Fruit fly (Drosophila melanogaster) ovary, adult (tissue): ENCODE data around the gene Rh4.

Experiments used
- CG17801 ChIP-seq: fragments of 200-800 bp; optimal IDR thresholded peaks from 2 replicates; lab custom pipeline; 2019; ENCODE audit warnings: missing biosample characterization, mild to moderate bottlenecking, missing genetic modification characterization, moderate library complexity; ENCODE audit not compliant: partially characterized antibody

Rh4 gene

DNA sequence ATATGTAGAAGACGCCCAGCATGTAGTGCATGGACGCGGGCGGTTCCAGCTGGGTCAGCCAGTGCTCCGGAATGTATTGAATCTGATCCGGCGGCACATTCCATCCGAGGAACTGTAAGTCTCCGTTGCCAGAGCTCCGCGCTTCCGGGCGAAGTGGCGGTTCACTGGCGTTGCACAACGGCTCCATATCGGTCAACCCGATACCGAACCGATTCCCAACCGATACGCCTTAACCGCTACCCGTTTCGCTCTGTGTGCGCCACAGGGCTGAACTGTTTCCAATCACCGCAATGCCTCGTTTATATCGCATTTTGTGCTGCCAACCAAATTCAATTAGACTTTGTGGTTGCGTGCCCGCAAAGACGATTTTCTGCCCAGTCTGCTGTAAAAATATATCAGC is at the start of gene Rh4:
TSS of gene Rh4 (minus strand) at position 234 of the 400 bp plus-strand sequence.
- TF ChIP-seq CG17801: no peak

dm6 chr3L:16910466-16910865 is 48.1 kb upstream of the Rh4 start:
- no peak for TF ChIP-seq CG17801

DNA sequence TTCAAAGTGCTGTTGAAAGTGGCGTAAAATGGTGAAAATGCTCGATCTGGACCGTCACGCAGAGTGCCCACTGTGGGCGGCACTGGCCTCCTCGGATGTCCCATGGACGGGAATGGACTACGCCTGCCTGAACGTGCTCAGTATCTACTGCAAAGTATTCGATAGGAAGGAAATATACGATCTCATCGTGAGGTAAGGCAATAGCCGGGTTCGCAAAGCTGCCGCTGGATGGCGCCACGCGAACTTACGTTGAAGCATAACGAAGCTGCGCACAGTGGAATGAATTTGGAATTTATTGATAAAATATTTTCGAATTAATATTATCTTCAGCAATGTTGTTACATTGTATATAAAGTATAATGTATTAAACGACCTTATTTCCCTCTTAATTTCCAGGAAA is 34.1 kb upstream of the Rh4 start:
- no peak for TF ChIP-seq CG17801

dm6 chr3L:16893647-16894046 is 31.3 kb upstream of the Rh4 start:
- TF ChIP-seq CG17801: no peak

dm6 chr3L:16892728-16893271 is 30.5 kb upstream of the Rh4 start:
- TF ChIP-seq CG17801: no peak

DNA sequence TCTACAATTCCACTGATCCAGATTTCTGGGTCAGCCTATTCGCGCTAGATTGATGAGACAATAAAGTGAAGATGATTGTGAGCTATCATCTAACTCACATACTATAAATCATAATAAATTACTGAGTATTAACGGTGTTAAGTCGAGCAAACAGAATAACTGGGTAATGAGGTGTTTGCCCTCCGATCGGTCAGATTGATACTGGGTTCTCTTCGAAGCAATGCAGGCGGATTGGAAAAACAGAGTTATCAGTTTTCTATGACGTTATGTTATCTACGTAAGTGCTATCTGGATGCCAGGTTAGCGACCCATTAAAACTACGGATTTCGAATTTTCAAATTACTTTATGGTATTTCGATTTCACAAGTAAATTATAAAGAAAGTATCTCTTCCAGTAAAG is 29.6 kb upstream of the Rh4 start:
- no peak for TF ChIP-seq CG17801

DNA sequence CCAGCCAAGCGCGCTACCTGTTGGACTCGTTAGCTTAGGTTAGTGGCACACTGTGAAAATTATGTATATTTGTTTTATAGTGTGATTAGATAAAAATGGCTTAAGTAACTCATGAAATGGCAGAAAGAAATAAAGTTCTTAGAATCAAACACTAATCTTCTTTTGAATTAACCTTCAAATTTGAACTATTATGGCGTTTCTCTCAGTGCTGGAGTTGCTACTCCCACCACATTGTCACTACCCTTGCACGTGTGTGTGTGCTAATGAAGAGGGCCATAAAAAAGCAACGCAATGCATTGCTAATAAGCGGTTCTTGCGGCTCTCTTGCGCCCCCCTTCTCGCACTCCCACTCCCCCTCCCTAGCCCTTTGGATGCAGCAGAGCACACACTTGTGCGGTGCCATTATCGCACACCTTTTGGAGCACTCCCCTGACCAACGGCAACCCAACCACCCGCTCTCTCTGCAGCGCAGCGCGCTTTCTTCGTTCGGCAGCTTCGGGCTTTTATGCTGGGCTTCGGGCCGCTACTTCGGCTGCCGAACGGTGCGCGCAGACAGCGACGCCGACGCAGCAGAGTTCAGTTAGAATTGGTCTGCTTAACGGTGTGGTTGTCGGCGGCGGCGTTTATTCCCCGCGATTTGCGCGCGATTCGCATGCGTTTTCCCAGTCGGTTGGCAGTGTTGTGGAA is 28.5 kb upstream of the Rh4 start:
- peak; percentile 74 for TF ChIP-seq CG17801

- no peak for TF ChIP-seq CG17801
Measured at dm6 chr3L:16889545-16889944, 27.2 kb upstream of the Rh4 start.

dm6 chr3L:16887272-16887671 is 25.0 kb upstream of the Rh4 start:
- TF ChIP-seq CG17801: no peak

DNA sequence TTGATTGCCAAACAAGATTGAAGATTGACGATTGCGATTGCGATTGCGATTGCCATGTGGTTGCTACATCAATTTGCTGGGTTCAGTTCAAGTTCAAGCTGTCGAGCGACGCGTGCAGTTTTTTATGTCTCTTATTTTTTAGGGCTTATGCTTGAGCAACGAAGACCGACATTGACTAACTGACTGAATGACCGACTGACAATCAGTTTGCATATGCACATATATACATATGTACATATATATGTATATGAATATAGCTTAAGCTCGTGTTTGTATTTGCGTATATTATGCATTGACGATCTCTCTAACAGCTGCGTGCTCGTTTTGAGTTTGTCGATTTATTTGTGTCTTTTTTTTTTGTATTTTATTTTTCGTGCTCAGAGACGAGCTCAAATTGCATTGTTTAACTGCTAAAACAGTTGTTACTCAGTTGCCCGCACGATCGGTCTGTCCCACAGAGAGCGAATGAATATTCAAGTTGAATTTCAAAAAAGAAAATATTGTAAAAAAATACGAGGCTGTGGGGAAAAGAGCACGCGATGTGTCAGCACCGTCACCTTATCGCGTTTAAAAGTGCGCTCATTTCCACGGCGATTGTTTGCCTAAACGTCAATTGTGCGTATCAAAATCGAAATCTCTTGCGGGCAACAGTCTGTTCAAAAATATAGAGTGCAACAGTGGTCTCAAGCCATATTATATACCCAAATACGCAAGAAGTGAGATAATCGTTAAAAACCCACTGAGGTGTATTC is 24.0 kb upstream of the Rh4 start:
- TF ChIP-seq CG17801: peak; percentile 21

DNA sequence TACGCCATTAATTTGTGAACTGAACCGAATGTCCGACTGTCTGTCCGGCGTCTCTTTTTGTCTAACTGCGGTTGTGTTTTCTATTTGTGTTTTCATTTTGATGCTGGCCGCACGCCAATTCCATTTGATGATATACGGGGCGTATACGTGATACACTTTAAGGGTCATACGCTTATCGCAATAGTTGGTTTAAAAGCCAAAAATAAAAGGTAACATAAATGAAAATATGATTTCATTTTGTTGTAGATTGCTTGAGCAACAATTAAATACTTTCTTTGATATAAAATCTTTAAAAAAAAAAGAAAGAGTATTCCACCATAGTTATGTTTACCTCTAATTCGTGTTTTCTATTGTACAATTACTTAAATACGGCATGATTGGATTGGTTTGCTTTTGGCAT is 22.7 kb upstream of the Rh4 start:
- no peak for TF ChIP-seq CG17801

dm6 chr3L:16884037-16884436 is 21.7 kb upstream of the Rh4 start:
- peak; percentile 30 for TF ChIP-seq CG17801

DNA sequence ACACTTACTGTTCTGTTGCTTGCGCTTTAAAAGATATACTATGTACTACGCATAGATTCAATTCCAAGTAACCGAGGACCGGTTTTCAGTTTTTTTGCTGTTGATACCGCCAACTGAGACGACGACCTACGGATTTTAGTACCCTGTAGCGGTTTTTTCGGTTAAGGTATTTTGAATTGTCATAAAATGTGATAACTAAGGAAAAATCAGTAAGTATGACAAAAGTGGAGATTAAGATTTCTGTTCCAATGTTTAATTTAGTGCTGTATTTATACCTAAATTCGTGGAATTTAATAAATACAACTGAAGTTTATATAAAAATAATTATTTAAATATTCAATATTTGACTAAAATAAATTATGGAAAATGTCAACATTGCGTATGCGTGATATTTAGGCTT is 18.8 kb upstream of the Rh4 start:
- no peak for TF ChIP-seq CG17801

DNA sequence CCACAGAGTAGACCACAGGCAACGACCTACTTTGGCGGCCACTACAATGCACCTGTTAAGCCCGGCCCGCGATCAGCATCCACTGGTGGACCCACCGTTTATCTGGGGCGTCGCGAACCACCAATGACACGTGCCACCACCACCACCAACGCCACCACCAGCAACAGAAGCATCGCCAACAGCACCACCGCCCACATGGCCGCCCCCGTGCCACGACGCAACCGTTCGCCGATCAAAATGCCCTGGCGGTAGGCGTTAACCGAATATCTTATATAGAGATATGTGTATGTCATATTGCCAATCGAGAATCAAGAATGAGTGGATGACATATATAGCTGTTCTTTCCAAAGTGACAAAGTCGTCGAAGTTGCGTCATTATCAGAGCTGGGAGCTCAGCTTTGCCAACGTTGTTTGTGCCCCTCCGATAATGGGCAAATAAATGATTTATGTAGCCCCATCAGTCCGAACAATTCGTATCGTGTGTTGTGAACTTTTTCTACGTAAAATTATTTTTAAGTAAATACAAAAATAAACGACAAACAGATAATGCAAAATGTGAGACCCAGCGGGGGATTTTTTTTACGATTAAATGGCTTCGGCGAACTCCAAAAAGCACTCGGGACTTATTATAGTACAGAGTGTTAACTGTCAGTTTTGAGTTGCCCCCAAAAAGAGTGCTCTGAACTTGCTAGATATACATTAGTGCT is 16.7 kb upstream of the Rh4 start:
- TF ChIP-seq CG17801: no peak

DNA sequence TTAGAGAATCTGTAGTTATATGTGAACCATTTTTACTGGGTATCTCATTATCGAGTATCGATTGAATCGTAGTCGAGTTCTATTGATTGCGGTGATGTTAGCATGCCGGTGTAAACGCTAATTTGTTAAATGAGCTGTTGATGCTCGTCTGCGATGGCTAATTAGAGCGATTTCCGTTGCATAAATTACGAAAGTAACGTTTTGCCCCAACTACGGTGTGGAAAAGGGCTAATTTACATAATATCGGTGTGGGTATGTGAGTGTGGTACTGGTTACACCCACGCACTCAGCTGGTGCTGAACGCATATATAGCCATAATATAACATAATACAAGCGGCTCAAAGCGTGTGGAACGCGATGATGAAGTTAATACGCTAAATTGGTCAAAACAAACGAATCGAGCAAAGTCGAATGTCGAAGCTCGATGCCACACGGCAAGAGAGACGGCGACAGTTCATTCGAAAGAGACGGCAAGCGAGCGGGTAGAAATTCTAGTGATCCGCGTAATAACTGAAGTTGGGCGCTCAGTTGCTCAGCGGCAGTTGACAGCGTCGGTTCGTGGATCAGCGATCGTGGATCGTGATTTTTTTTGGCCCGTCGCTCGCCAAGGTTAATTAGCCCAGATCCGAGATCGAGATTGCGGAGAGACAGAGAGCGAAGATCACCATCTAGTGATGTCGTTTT is 14.6 kb upstream of the Rh4 start, which contains the start of gene CG32170:
TSS of gene CG32170 (plus strand) at position 525 of the 684 bp plus-strand sequence.
- no peak for TF ChIP-seq CG17801

DNA sequence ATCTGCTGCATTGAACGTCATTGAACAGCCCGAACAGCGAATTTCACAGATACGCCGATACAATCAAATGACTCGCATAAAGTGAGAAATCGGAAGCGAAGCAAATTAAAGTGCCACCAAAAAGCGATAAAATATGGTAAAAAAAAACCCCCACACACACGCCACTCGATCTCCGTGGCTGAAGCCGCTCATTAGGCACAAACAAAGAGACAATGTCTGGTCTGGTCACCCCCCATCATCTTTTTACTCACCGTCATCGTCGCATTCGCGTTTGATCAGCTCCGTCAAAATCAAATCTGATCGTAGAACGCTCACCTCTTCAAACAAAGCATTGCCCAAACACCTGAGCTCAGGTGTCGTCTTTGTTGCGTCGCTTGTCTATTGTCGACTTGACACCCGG is 13.6 kb upstream of the Rh4 start:
- no peak for TF ChIP-seq CG17801

- TF ChIP-seq CG17801: no peak
Measured at dm6 chr3L:16875484-16875883, 13.2 kb upstream of the Rh4 start.
